Worm (Caenorhabditis elegans) whole organism, young adult: ENCODE data around the gene ZC317.2.

Experiments used
- cebp-2 ChIP-seq: fragments of 200-800 bp; sonication (Bioruptor generic); IDR thresholded peaks from 2 replicates; pipeline ENCODE4 v1.3.6; 2022; ENCODE audit warnings: missing genetic modification characterization, missing compliant biosample characterization
- hmg-1.2 ChIP-seq: fragments of 200-800 bp; sonication (Bioruptor generic); IDR thresholded peaks from 2 replicates; pipeline ENCODE4 v1.3.6; 2022; ENCODE audit warnings: missing genetic modification reagents, missing genetic modification characterization, missing compliant biosample characterization
- lag-1 ChIP-seq: fragments of 200-800 bp; sonication (Bioruptor generic); IDR thresholded peaks from 2 replicates; pipeline ENCODE4 v1.3.6; 2022; ENCODE audit warnings: missing genetic modification reagents, missing genetic modification characterization, missing compliant biosample characterization
- nhr-27 ChIP-seq: fragments of 200-800 bp; sonication (Bioruptor generic); optimal IDR thresholded peaks from 2 replicates; lab custom pipeline; 2018; ENCODE audit warnings: mild to moderate bottlenecking, missing genetic modification characterization, moderate library complexity, missing compliant biosample characterization
- sdz-38 ChIP-seq: sonication (generic microtip); optimal IDR thresholded peaks from 2 replicates; lab custom pipeline; 2016; ENCODE audit warnings: missing genotype, missing genetic modification characterization, missing compliant biosample characterization
- snpc-1.3 ChIP-seq: sonication (generic microtip); optimal IDR thresholded peaks from 2 replicates; lab custom pipeline; 2017; ENCODE audit warnings: missing genetic modification characterization, mild to moderate bottlenecking, missing compliant biosample characterization, antibody characterized with exemption, moderate library complexity, missing genotype, missing genetic modification reagents; ENCODE audit not compliant: insufficient read depth

ce11 chrV:5499475-5499874, 39.6 kb downstream of the ZC317.2 start:
- no peak for TF ChIP-seq sdz-38 (tag; lab: Kevin White, UChicago)
- no peak for TF ChIP-seq lag-1 (GFP tag; lab: Robert Waterston, UW)
- no peak for TF ChIP-seq cebp-2 (GFP tag; lab: Robert Waterston, UW)
- no peak for TF ChIP-seq hmg-1.2 (GFP tag; lab: Robert Waterston, UW)
- TF ChIP-seq nhr-27: no peak
- no peak for TF ChIP-seq snpc-1.3 (tag; lab: Kevin White, UChicago)
